Worm (Caenorhabditis elegans) whole organism, early embryonic: ENCODE measurements around the gene F42E11.3.

Source experiments
- F13C5.2 ChIP-seq: sonication (generic microtip); optimal IDR thresholded peaks from 2 replicates; lab custom pipeline; 2017; ENCODE audit warnings: mild to moderate bottlenecking, missing genetic modification characterization, inconsistent platforms, missing compliant biosample characterization
- aly-1 ChIP-seq: sonication (generic microtip); optimal IDR thresholded peaks from 2 replicates; lab custom pipeline; 2016; ENCODE audit warnings: missing genetic modification characterization, missing compliant biosample characterization
- ama-1 ChIP-seq: fragments of 150-350 bp; optimal IDR thresholded peaks from 2 replicates; lab custom pipeline; 2014
- ceh-36 ChIP-seq: sonication (generic microtip); optimal IDR thresholded peaks from 2 replicates; lab custom pipeline; 2016; ENCODE audit warnings: missing genetic modification characterization, inconsistent platforms, missing compliant biosample characterization
- ets-7 ChIP-seq: sonication (generic microtip); optimal IDR thresholded peaks from 2 replicates; lab custom pipeline; 2016; ENCODE audit warnings: missing genotype, missing genetic modification characterization, missing compliant biosample characterization
- flt-1 ChIP-seq: fragments of 200-800 bp; sonication (Bioruptor generic); IDR thresholded peaks from 2 replicates; pipeline ENCODE4 v1.3.6; 2022; ENCODE audit warnings: missing genetic modification characterization, missing compliant biosample characterization
- hmg-4 ChIP-seq: fragments of 200-800 bp; sonication (Bioruptor generic); optimal IDR thresholded peaks from 2 replicates; lab custom pipeline; 2018; ENCODE audit warnings: mild to moderate bottlenecking, missing genetic modification characterization, missing compliant biosample characterization
- pes-1 ChIP-seq: fragments of 200-800 bp; sonication (Bioruptor generic); IDR thresholded peaks from 2 replicates; pipeline ENCODE4 v1.3.6; 2022; ENCODE audit warnings: missing genetic modification reagents, missing genetic modification characterization, missing compliant biosample characterization
- sea-1 ChIP-seq: fragments of 200-800 bp; sonication (Bioruptor generic); conservative IDR thresholded peaks from 2 replicates; pipeline ENCODE4 v1.3.6; 2022; ENCODE audit warnings: missing genetic modification characterization, missing compliant biosample characterization
- tbx-37 ChIP-seq: fragments of 200-800 bp; sonication (Bioruptor generic); conservative IDR thresholded peaks from 2 replicates; pipeline ENCODE4 v1.3.6; 2022; ENCODE audit warnings: missing genetic modification reagents, missing genetic modification characterization, missing compliant biosample characterization
- tra-4 ChIP-seq: sonication (generic microtip); optimal IDR thresholded peaks from 2 replicates; lab custom pipeline; 2017; ENCODE audit warnings: missing genetic modification characterization, missing compliant biosample characterization

ce11 chrX:11418667-11419066, 43.3 kb upstream of the F42E11.3 start, which contains the start of gene F46C3.2:
- TF ChIP-seq ama-1 (lab: Kevin White, UChicago), result no peak
- TF ChIP-seq flt-1, result no peak
- no peak for TF ChIP-seq pes-1 (GFP tag; lab: Robert Waterston, UW)
- TF ChIP-seq sea-1 (GFP tag; lab: Robert Waterston, UW), result no peak
- no peak for TF ChIP-seq aly-1 (tag; lab: Kevin White, UChicago)
- no peak for TF ChIP-seq F13C5.2
- no peak for TF ChIP-seq ets-7
- no peak for TF ChIP-seq tra-4 (tag; lab: Kevin White, UChicago)
- TF ChIP-seq hmg-4, result no peak
- TF ChIP-seq tbx-37 (GFP tag; lab: Robert Waterston, UW), result no peak
- no peak for TF ChIP-seq ceh-36
